Fruit fly (Drosophila melanogaster): ENCODE measurements around the gene CG11694.
A peak's percentile ranks its signal among the peaks of the same experiment; 100 is the strongest.

Gene CG11694

dm6 chr3R:8333768-8334470, 22.0 kb upstream of the CG11694 start, which contains the start of gene Poxm (continued):
- TF ChIP-seq hkb (optimal IDR thresholded peaks at IDR 0.05): no peak
- peak; percentile 83 for TF ChIP-seq hkb (GFP tag; IDR thresholded peaks at IDR 0.05)
- peak; percentile 91 for TF ChIP-seq E2f1 (GFP tag; IDR thresholded peaks at IDR 0.05)
- TF ChIP-seq CG14441 (GFP tag; IDR thresholded peaks at IDR 0.05): peak; percentile 86
- TF ChIP-seq mam (GFP tag; optimal IDR thresholded peaks at IDR 0.05): peak; percentile 60
- TF ChIP-seq her (GFP tag; optimal IDR thresholded peaks at IDR 0.05): no peak
- peak; percentile 24 for TF ChIP-seq exex (tag; optimal IDR thresholded peaks at IDR 0.05)
- peak; percentile 87 for TF ChIP-seq CG10959 (GFP tag; IDR thresholded peaks at IDR 0.05)
- TF ChIP-seq CG6272 (GFP tag; IDR thresholded peaks at IDR 0.05): peak; percentile 83
- peak; percentile 78 for TF ChIP-seq nau (GFP tag; optimal IDR thresholded peaks at IDR 0.05)
- TF ChIP-seq Max (GFP tag; optimal IDR thresholded peaks at IDR 0.05): peak; percentile 78
- TF ChIP-seq CG16779 (GFP tag; IDR thresholded peaks at IDR 0.05): no peak
- peak; percentile 95 for TF ChIP-seq CG4424 (GFP tag; optimal IDR thresholded peaks at IDR 0.05)
- TF ChIP-seq Pdp1 (GFP tag; optimal IDR thresholded peaks at IDR 0.05): peak; percentile 76 to 77
- no peak for TF ChIP-seq Opbp (GFP tag; IDR thresholded peaks at IDR 0.05; ENCODE audit: partially characterized antibody)
- peak; percentile 83 for TF ChIP-seq CG31388 (GFP tag; optimal IDR thresholded peaks at IDR 0.05)
- peak; percentile 18 for TF ChIP-seq CG34376 (GFP tag; optimal IDR thresholded peaks at IDR 0.05)
- TF ChIP-seq Blimp-1 (GFP tag; optimal IDR thresholded peaks at IDR 0.05): peak; percentile 87
- TF ChIP-seq CG2678 (tag; optimal IDR thresholded peaks at IDR 0.05): peak; percentile 96
- TF ChIP-seq vvl (GFP tag; IDR thresholded peaks at IDR 0.05): peak; percentile 89
- TF ChIP-seq Rfx (GFP tag; IDR thresholded peaks at IDR 0.05): peak; percentile 86
- peak; percentile 81 for TF ChIP-seq CG18476 (GFP tag; optimal IDR thresholded peaks at IDR 0.05)
- peak in 1 of 2 experiments; percentile 89 for TF ChIP-seq Eip74EF (GFP tag; optimal IDR thresholded peaks at IDR 0.05)
- peak; percentile 91 for TF ChIP-seq dmrt11E (tag; optimal IDR thresholded peaks at IDR 0.05)
- TF ChIP-seq mld (GFP tag; IDR thresholded peaks at IDR 0.05; ENCODE audit: partially characterized antibody): 0 out of 3 replicates have a peak, but pooled peaks have one; percentile 49
- TF ChIP-seq Chrac-16 (GFP tag; optimal IDR thresholded peaks at IDR 0.05): peak; percentile 87
- peak; percentile 72; the same call in 2 of the 3 replicates for TF ChIP-seq gce (GFP tag; IDR thresholded peaks at IDR 0.05)
- peak; percentile 92 for TF ChIP-seq CG1602 (GFP tag; optimal IDR thresholded peaks at IDR 0.05)
- peak; percentile 85 for TF ChIP-seq CG10543 (GFP tag; optimal IDR thresholded peaks at IDR 0.05)
- TF ChIP-seq Jarid2 (GFP tag; optimal IDR thresholded peaks at IDR 0.05): peak; percentile 56
- TF ChIP-seq yki (optimal IDR thresholded peaks at IDR 0.05): peak; percentile 49
- TF ChIP-seq CG18599 (GFP tag; optimal IDR thresholded peaks at IDR 0.05): peak; percentile 79
- TF ChIP-seq stwl (tag; optimal IDR thresholded peaks at IDR 0.05): no peak
- peak; percentile 88 for TF ChIP-seq CG17359 (tag; optimal IDR thresholded peaks at IDR 0.05)
- peak; percentile 61 for TF ChIP-seq gcm2 (GFP tag; optimal IDR thresholded peaks at IDR 0.05)
- TF ChIP-seq CG7271 (tag; optimal IDR thresholded peaks at IDR 0.05): no peak
- no peak for TF ChIP-seq Dll (GFP tag; IDR thresholded peaks at IDR 0.05; ENCODE audit: partially characterized antibody)
- TF ChIP-seq Med (GFP tag): peak; percentile 90
- TF ChIP-seq zfh1 (GFP tag; IDR thresholded peaks at IDR 0.05): peak; percentile 67; the same call in 2 of the 3 replicates
- TF ChIP-seq CG3847 (GFP tag; IDR thresholded peaks at IDR 0.05): peak; percentile 84
- TF ChIP-seq Kr (GFP tag; optimal IDR thresholded peaks at IDR 0.05): peak; percentile 36
- TF ChIP-seq oc (tag; optimal IDR thresholded peaks at IDR 0.05): peak; percentile 78
- TF ChIP-seq Stat92E (GFP tag; optimal IDR thresholded peaks at IDR 0.05): peak in 1 of 3 experiments; percentile 88
- TF ChIP-seq CG10321 (GFP tag; IDR thresholded peaks at IDR 0.05): 0 out of 2 replicates have a peak, but pooled peaks have one; percentile 28
- peak; percentile 83 for TF ChIP-seq CG11560 (tag; IDR thresholded peaks at IDR 0.05)
- TF ChIP-seq phol (tag; optimal IDR thresholded peaks at IDR 0.05): peak; percentile 97
- peak; percentile 92 for TF ChIP-seq az2 (GFP tag; optimal IDR thresholded peaks at IDR 0.05)
- TF ChIP-seq CG17612 (GFP tag; IDR thresholded peaks at IDR 0.05): no peak; the same call in 1 of the 2 replicates
- TF ChIP-seq CG11456 (GFP tag; IDR thresholded peaks at IDR 0.05): peak; percentile 86

Data from whole organism, embryonic.